Worm (Caenorhabditis elegans): Measurements from ENCODE around the gene fpn-1.2.
A peak's percentile ranks its signal among the peaks of the same experiment; 100 is the strongest.

fpn-1.2 gene

ce11 chrV:1471078-1471969, 6.8 kb upstream of the fpn-1.2 start:
- TF ChIP-seq lin-54 (GFP tag; optimal IDR thresholded peaks at IDR 0.05) (peak; percentile 92), ceh-91 (GFP tag; IDR thresholded peaks at IDR 0.05) (peak; percentile 76), ztf-28 (GFP tag; IDR thresholded peaks at IDR 0.05) (no peak), madf-6 (GFP tag; IDR thresholded peaks at IDR 0.05) (peak; percentile 75), F23B12.7 (tag; optimal IDR thresholded peaks at IDR 0.05; ENCODE audit: insufficient read depth) (peak; percentile 29), attf-6 (GFP tag; IDR thresholded peaks at IDR 0.05) (no peak), pha-4 (tag; optimal IDR thresholded peaks at IDR 0.05) (no peak), snpc-3.4 (tag; optimal IDR thresholded peaks at IDR 0.05) (peak; percentile 6), K12H6.12 (tag; optimal IDR thresholded peaks at IDR 0.05) (no peak), lsy-27 (tag; optimal IDR thresholded peaks at IDR 0.05; ENCODE audit: borderline replicate concordance, insufficient read depth) (no peak), aptf-2 (GFP tag; conservative IDR thresholded peaks at IDR 0.05) (no peak), F33H1.4 (GFP tag; IDR thresholded peaks at IDR 0.05) (peak; percentile 95), chd-7 (tag; optimal IDR thresholded peaks at IDR 0.05) (no peak), ztf-25 (GFP tag; IDR thresholded peaks at IDR 0.05) (no peak), let-607 (tag; optimal IDR thresholded peaks at IDR 0.05) (peak in 1 of 2 experiments; percentile 19), xnd-1 (tag; optimal IDR thresholded peaks at IDR 0.05) (peak; percentile 30), aptf-3 (GFP tag; IDR thresholded peaks at IDR 0.05) (no peak), rcor-1 (GFP tag; IDR thresholded peaks at IDR 0.05) (peak; percentile 34; the same call in 1 of the 2 replicates), nhr-80 (tag; optimal IDR thresholded peaks at IDR 0.05) (peak; percentile 13), lin-26 (GFP tag; IDR thresholded peaks at IDR 0.05) (0 out of 2 replicates have a peak, but pooled peaks have one; percentile 28), F37B4.10 (GFP tag; IDR thresholded peaks at IDR 0.05) (no peak), lin-35 (GFP tag; optimal IDR thresholded peaks at IDR 0.05) (peak in 2 of 3 experiments; percentile 22 to 53), dpl-1 (GFP tag; optimal IDR thresholded peaks at IDR 0.05) (peak; percentile 64), efl-1 (GFP tag; optimal IDR thresholded peaks at IDR 0.05) (peak; percentile 73), ccch-3 (GFP tag; optimal IDR thresholded peaks at IDR 0.05) (no peak), him-1 (tag; optimal IDR thresholded peaks at IDR 0.05) (no peak), pbrm-1 (GFP tag; IDR thresholded peaks at IDR 0.05) (peak; percentile 37; the same call in 1 of the 2 replicates), snpc-4 (GFP tag; optimal IDR thresholded peaks at IDR 0.05) (peak; percentile 38), snpc-4 (tag; optimal IDR thresholded peaks at IDR 0.05) (peak in 2 of 4 experiments; percentile 31 to 52), snpc-1.3 (tag; optimal IDR thresholded peaks at IDR 0.05; ENCODE audit: insufficient read depth) (peak; percentile 38), unc-130 (GFP tag; optimal IDR thresholded peaks at IDR 0.05) (no peak), madf-8 (GFP tag; conservative IDR thresholded peaks at IDR 0.05) (peak; percentile 70), mcd-1 (GFP tag; IDR thresholded peaks at IDR 0.05) (peak; percentile 93), gei-17 (GFP tag; optimal IDR thresholded peaks at IDR 0.05) (no peak), hlh-26 (GFP tag; conservative IDR thresholded peaks at IDR 0.05) (no peak), attf-5 (GFP tag; optimal IDR thresholded peaks at IDR 0.05) (peak; percentile 70), ztf-6 (GFP tag; IDR thresholded peaks at IDR 0.05) (no peak), F49E8.2 (tag; optimal IDR thresholded peaks at IDR 0.05; ENCODE audit: insufficient read depth) (no peak), attf-3 (GFP tag; conservative IDR thresholded peaks at IDR 0.05) (no peak), ZK185.1 (tag; optimal IDR thresholded peaks at IDR 0.05; ENCODE audit: poor library complexity, severe bottlenecking) (peak; percentile 43), lir-1 (GFP tag; conservative IDR thresholded peaks at IDR 0.05) (no peak), nhr-90 (tag; optimal IDR thresholded peaks at IDR 0.05) (no peak), zfh-2 (GFP tag; conservative IDR thresholded peaks at IDR 0.05) (peak; percentile 38; the same call in 1 of the 2 replicates), tlf-1 (GFP tag; optimal IDR thresholded peaks at IDR 0.05) (peak; percentile 11), ztf-22 (GFP tag; optimal IDR thresholded peaks at IDR 0.05) (no peak)
